Worm (Caenorhabditis elegans) whole organism, midembryonic: ENCODE results near the gene ttr-15.

Source experiments
- T22C8.4 ChIP-seq: fragments of 200-800 bp; sonication (Bioruptor generic); IDR thresholded peaks from 2 replicates; pipeline ENCODE4 v1.3.6; 2022; ENCODE audit warnings: missing genetic modification characterization, missing compliant biosample characterization
- cog-1 ChIP-seq: sonication (generic microtip); optimal IDR thresholded peaks from 2 replicates; lab custom pipeline; 2016; ENCODE audit warnings: missing genetic modification characterization, missing compliant biosample characterization
- flt-1 ChIP-seq: fragments of 200-800 bp; sonication (Bioruptor generic); IDR thresholded peaks from 2 replicates; pipeline ENCODE4 v1.3.6; 2022; ENCODE audit warnings: missing genetic modification characterization, missing compliant biosample characterization
- klf-2 ChIP-seq: fragments of 200-800 bp; sonication (Bioruptor generic); conservative IDR thresholded peaks from 2 replicates; pipeline ENCODE4 v1.3.6; 2022; ENCODE audit warnings: missing genetic modification reagents, missing genetic modification characterization, missing compliant biosample characterization
- med-1 ChIP-seq: sonication (generic microtip); optimal IDR thresholded peaks from 2 replicates; lab custom pipeline; 2017; ENCODE audit warnings: missing genetic modification characterization, mild to moderate bottlenecking, missing compliant biosample characterization, antibody characterized with exemption, missing genetic modification reagents; ENCODE audit not compliant: insufficient read depth
- ref-1 ChIP-seq: fragments of 200-800 bp; sonication (Bioruptor generic); conservative IDR thresholded peaks from 2 replicates; pipeline ENCODE4 v1.3.6; 2022; ENCODE audit warnings: missing genetic modification reagents, missing genetic modification characterization, missing compliant biosample characterization
- tab-1 ChIP-seq: fragments of 200-800 bp; sonication (Bioruptor generic); IDR thresholded peaks from 2 replicates; pipeline ENCODE4 v1.3.6; 2022; ENCODE audit warnings: missing genetic modification characterization, missing compliant biosample characterization
- ztf-23 ChIP-seq: fragments of 200-800 bp; sonication (Bioruptor generic); IDR thresholded peaks from 2 replicates; pipeline ENCODE4 v1.3.6; 2022; ENCODE audit warnings: missing genetic modification reagents, missing genetic modification characterization, missing compliant biosample characterization
- ztf-29 ChIP-seq: fragments of 200-800 bp; sonication (Bioruptor generic); IDR thresholded peaks from 2 replicates; pipeline ENCODE4 v1.3.6; 2022; ENCODE audit warnings: missing genetic modification reagents, missing genetic modification characterization, missing compliant biosample characterization

The ttr-15 gene

ce11 chrIII:10357598-10358186 is 20.0 kb downstream of the ttr-15 start, which contains the start of gene umps-1:
Gene umps-1, minus strand, starts transcription at chrIII:10357648.
- TF ChIP-seq ref-1 (GFP tag; lab: Robert Waterston, UW) (no peak), klf-2 (no peak), tab-1 (GFP tag; lab: Robert Waterston, UW) (no peak), flt-1 (GFP tag; lab: Robert Waterston, UW) (no peak)

- TF ChIP-seq T22C8.4 (GFP tag; lab: Robert Waterston, UW) (no peak), ref-1 (GFP tag; lab: Robert Waterston, UW) (no peak), ztf-23 (GFP tag; lab: Robert Waterston, UW) (no peak), med-1 (GFP tag; lab: Kevin White, UChicago) (no peak), ztf-29 (GFP tag; lab: Robert Waterston, UW) (no peak), klf-2 (no peak), tab-1 (GFP tag; lab: Robert Waterston, UW) (no peak), flt-1 (GFP tag; lab: Robert Waterston, UW) (no peak), cog-1 (tag; lab: Kevin White, UChicago) (no peak)
Measured at ce11 chrIII:10358751-10359150, 21.1 kb downstream of the ttr-15 start.

ce11 chrIII:10359916-10360315 is 22.3 kb downstream of the ttr-15 start:
- TF ChIP-seq T22C8.4 (GFP tag; lab: Robert Waterston, UW): no peak
- TF ChIP-seq flt-1 (GFP tag; lab: Robert Waterston, UW): no peak
- no peak for TF ChIP-seq ref-1 (GFP tag; lab: Robert Waterston, UW)
- no peak for TF ChIP-seq tab-1 (GFP tag; lab: Robert Waterston, UW)
- TF ChIP-seq ztf-29 (GFP tag; lab: Robert Waterston, UW): no peak
- no peak for TF ChIP-seq med-1 (GFP tag; lab: Kevin White, UChicago)
- no peak for TF ChIP-seq klf-2

DNA sequence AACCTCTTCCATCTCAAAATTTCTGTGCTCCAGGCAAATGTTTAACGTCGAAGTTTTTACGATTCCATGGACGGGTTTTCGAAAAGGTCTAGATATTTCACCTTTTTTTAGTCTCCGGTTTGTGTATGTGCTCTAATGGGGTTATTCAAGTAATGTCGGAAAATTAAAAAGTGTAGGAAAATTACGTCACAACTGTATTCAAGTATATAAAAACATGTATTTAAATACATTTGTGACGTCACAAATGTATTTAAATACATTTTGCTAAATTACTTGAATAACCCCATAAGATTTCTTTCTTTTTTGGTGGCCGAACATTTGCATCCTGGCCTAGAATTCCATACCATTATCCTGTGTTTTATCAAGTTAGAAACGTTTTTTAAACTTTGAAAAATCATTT is 23.8 kb downstream of the ttr-15 start:
- TF ChIP-seq tab-1 (GFP tag; lab: Robert Waterston, UW): no peak
- no peak for TF ChIP-seq klf-2
- no peak for TF ChIP-seq cog-1 (tag; lab: Kevin White, UChicago)

ce11 chrIII:10362920-10363319 is 25.3 kb downstream of the ttr-15 start:
- TF ChIP-seq T22C8.4 (GFP tag; lab: Robert Waterston, UW) (no peak), cog-1 (tag; lab: Kevin White, UChicago) (no peak), tab-1 (GFP tag; lab: Robert Waterston, UW) (no peak), med-1 (GFP tag; lab: Kevin White, UChicago) (no peak), ztf-29 (GFP tag; lab: Robert Waterston, UW) (no peak), klf-2 (no peak), flt-1 (GFP tag; lab: Robert Waterston, UW) (no peak), ztf-23 (GFP tag; lab: Robert Waterston, UW) (no peak), ref-1 (GFP tag; lab: Robert Waterston, UW) (no peak)

DNA sequence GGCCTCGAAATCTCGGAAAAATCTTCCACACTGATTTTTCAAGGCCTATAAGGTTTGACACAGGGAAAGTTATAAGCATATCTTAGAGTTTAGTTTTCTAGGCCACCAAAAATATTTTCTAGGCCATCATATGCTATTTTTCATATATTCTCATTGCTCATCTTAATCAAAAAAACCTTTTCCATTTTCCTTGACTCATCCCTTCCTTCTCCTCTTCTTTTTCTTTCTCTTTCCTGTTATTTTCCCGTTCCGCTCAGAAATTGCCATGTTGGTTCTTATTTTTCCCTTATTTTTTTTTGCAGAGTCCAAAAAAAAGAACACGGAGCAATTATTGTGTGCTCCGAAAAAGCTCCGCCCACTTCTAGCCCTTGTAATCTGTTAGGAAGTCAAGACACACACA is 27.0 kb downstream of the ttr-15 start, which contains the start of gene tbc-8:
Gene tbc-8 (plus strand): TSS at position 301 of the 400 bp plus-strand sequence.
- TF ChIP-seq klf-2 (no peak), ztf-29 (GFP tag; lab: Robert Waterston, UW) (no peak), T22C8.4 (GFP tag; lab: Robert Waterston, UW) (no peak), cog-1 (tag; lab: Kevin White, UChicago) (no peak), flt-1 (GFP tag; lab: Robert Waterston, UW) (no peak), tab-1 (GFP tag; lab: Robert Waterston, UW) (no peak), med-1 (GFP tag; lab: Kevin White, UChicago) (no peak), ztf-23 (GFP tag; lab: Robert Waterston, UW) (no peak), ref-1 (GFP tag; lab: Robert Waterston, UW) (no peak)

- TF ChIP-seq flt-1 (GFP tag; lab: Robert Waterston, UW) (no peak), ref-1 (GFP tag; lab: Robert Waterston, UW) (no peak), ztf-29 (GFP tag; lab: Robert Waterston, UW) (no peak), T22C8.4 (GFP tag; lab: Robert Waterston, UW) (peak; percentile 32; the same call in 1 of the 2 replicates), tab-1 (GFP tag; lab: Robert Waterston, UW) (no peak), ztf-23 (GFP tag; lab: Robert Waterston, UW) (no peak), klf-2 (no peak), cog-1 (tag; lab: Kevin White, UChicago) (no peak)
Measured at ce11 chrIII:10367355-10367909, 29.8 kb downstream of the ttr-15 start.

DNA sequence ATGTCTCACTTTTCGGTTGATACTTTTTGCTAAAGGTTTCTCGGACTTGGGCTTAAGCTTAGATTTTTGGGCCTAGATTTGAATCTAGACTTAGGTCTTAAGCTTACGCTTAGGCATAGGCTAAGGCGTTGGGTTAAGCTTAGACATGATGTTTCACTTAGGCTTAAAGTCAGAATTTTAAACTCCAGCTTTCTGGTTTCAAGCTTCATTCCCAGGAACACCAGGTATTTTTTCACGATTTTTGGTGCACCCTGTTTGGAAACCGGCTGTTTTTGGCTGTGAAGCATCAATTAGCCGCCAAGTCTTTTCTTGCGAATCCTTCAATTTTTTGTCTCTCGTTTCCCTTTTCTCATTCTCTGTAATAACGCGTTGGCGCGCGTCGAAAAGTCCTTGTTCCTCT is 36.2 kb downstream of the ttr-15 start:
- TF ChIP-seq tab-1 (GFP tag; lab: Robert Waterston, UW): no peak
- no peak for TF ChIP-seq klf-2
- no peak for TF ChIP-seq ztf-23 (GFP tag; lab: Robert Waterston, UW)

- TF ChIP-seq klf-2: no peak
- no peak for TF ChIP-seq tab-1 (GFP tag; lab: Robert Waterston, UW)
- TF ChIP-seq ztf-23 (GFP tag; lab: Robert Waterston, UW): no peak
Measured at ce11 chrIII:10376041-10376440, 38.4 kb downstream of the ttr-15 start.

ce11 chrIII:10378899-10379298 is 41.3 kb downstream of the ttr-15 start:
- no peak for TF ChIP-seq klf-2
- no peak for TF ChIP-seq ztf-29 (GFP tag; lab: Robert Waterston, UW)
- TF ChIP-seq ref-1 (GFP tag; lab: Robert Waterston, UW): no peak
- TF ChIP-seq T22C8.4 (GFP tag; lab: Robert Waterston, UW): no peak
- no peak for TF ChIP-seq ztf-23 (GFP tag; lab: Robert Waterston, UW)
- TF ChIP-seq flt-1 (GFP tag; lab: Robert Waterston, UW): no peak
